Fruit fly (Drosophila melanogaster) whole organism, wandering third instar larva: ENCODE results near the gene CG3294.
A peak's percentile ranks its signal among the peaks of the same experiment; 100 is the strongest.

Source experiments
- Abd-B ChIP-seq: fragments of >200 bp; optimal IDR thresholded peaks from 2 replicates; lab custom pipeline; 2017; ENCODE audit warnings: missing biosample characterization, missing genetic modification characterization
- CG32264 ChIP-seq: fragments of 200-800 bp; sonication (Bioruptor generic); optimal IDR thresholded peaks from 2 replicates; lab custom pipeline; 2016; ENCODE audit warnings: missing biosample characterization, missing genetic modification characterization
- CG9705 ChIP-seq: fragments of 200-800 bp; sonication (Bioruptor generic); optimal IDR thresholded peaks from 2 replicates; lab custom pipeline; 2018; ENCODE audit warnings: missing biosample characterization, mild to moderate bottlenecking, missing genetic modification characterization
- CrebA ChIP-seq: fragments of 200-800 bp; sonication (Bioruptor generic); optimal IDR thresholded peaks from 2 replicates; lab custom pipeline; 2016; ENCODE audit warnings: missing biosample characterization, mild to moderate bottlenecking, missing genetic modification characterization, borderline replicate concordance
- Dfd ChIP-seq: fragments of >200 bp; optimal IDR thresholded peaks from 2 replicates; lab custom pipeline; 2017; ENCODE audit warnings: missing biosample characterization, missing genetic modification characterization
- Dif ChIP-seq: fragments of 200-275, 200-300 bp; sonication (Bioruptor generic); optimal IDR thresholded peaks from 2 replicates; lab custom pipeline; 2018; ENCODE audit warnings: missing biosample characterization, missing genetic modification characterization; ENCODE audit not compliant: partially characterized antibody
- GATAd ChIP-seq: sonication (Bioruptor generic); optimal IDR thresholded peaks from 2 replicates; lab custom pipeline; 2016; ENCODE audit warnings: missing biosample characterization, missing genetic modification characterization
- HLH106 ChIP-seq: fragments of 200-800 bp; optimal IDR thresholded peaks from 3 replicates; lab custom pipeline; 2019; ENCODE audit warnings: missing biosample characterization, mild to moderate bottlenecking, missing genetic modification characterization, moderate library complexity
- Hr78 ChIP-seq: fragments of >200 bp; optimal IDR thresholded peaks from 2 replicates; lab custom pipeline; 2017; ENCODE audit warnings: missing biosample characterization, missing genetic modification characterization
- Hr83 ChIP-seq: fragments of 200-300 bp; sonication (Bioruptor generic); optimal IDR thresholded peaks from 2 replicates; lab custom pipeline; 2016; ENCODE audit warnings: missing biosample characterization, mild to moderate bottlenecking, missing genetic modification characterization, moderate library complexity; ENCODE audit not compliant: poor library complexity, severe bottlenecking
- Jra ChIP-seq: sonication (Bioruptor generic); optimal IDR thresholded peaks from 2 replicates; lab custom pipeline; 2016; ENCODE audit warnings: missing biosample characterization, missing genetic modification characterization
- Mio ChIP-seq: sonication (Bioruptor generic); optimal IDR thresholded peaks from 2 replicates; lab custom pipeline; 2016; ENCODE audit warnings: missing biosample characterization, missing genetic modification characterization
- Myc ChIP-seq: fragments of >200 bp; optimal IDR thresholded peaks from 2 replicates; lab custom pipeline; 2017
- OdsH ChIP-seq: fragments of 200-800 bp; sonication (Bioruptor generic); optimal IDR thresholded peaks from 2 replicates; lab custom pipeline; 2016; ENCODE audit warnings: missing biosample characterization, mild to moderate bottlenecking, missing genetic modification characterization
- Rel ChIP-seq, 2 experiments: fragments of 200-800 bp; sonication (Bioruptor generic) in 1 of 2; optimal IDR thresholded peaks; 2 replicates in 1 of 2; 3 replicates in 1 of 2; lab custom pipeline; 2016 to 2019; ENCODE audit warnings: mild to moderate bottlenecking in 2 of 2, missing biosample characterization in 2 of 2, missing genetic modification characterization in 2 of 2, moderate library complexity in 1 of 2
- Sp1 ChIP-seq: fragments of 200-800 bp; sonication (Bioruptor generic); optimal IDR thresholded peaks from 3 replicates; lab custom pipeline; 2019; ENCODE audit warnings: missing biosample characterization, mild to moderate bottlenecking, missing genetic modification characterization, moderate library complexity
- br ChIP-seq: fragments of 200-800 bp; sonication (Bioruptor generic); optimal IDR thresholded peaks from 2 replicates; lab custom pipeline; 2016; ENCODE audit warnings: missing biosample characterization, missing genetic modification characterization
- brk ChIP-seq: fragments of 200-800 bp; sonication (Bioruptor generic); optimal IDR thresholded peaks from 2 replicates; lab custom pipeline; 2016; ENCODE audit warnings: missing biosample characterization, mild to moderate bottlenecking, missing genetic modification characterization
- dmrt93B ChIP-seq: fragments of 200-800 bp; sonication (Bioruptor generic); optimal IDR thresholded peaks from 2 replicates; lab custom pipeline; 2018; ENCODE audit warnings: missing biosample characterization, mild to moderate bottlenecking, missing genetic modification characterization
- dsf ChIP-seq: sonication (Bioruptor generic); optimal IDR thresholded peaks from 2 replicates; lab custom pipeline; 2016; ENCODE audit warnings: missing biosample characterization, missing genetic modification characterization, borderline replicate concordance
- ey ChIP-seq: fragments of 200-800 bp; sonication (Bioruptor generic); optimal IDR thresholded peaks from 2 replicates; lab custom pipeline; 2016; ENCODE audit warnings: missing biosample characterization, missing genetic modification characterization
- foxo ChIP-seq, 2 experiments: fragments of 200-800 bp; sonication (Bioruptor generic); optimal IDR thresholded peaks; 2 replicates in 1 of 2; 3 replicates in 1 of 2; lab custom pipeline; 2016 to 2017; ENCODE audit warnings: missing biosample characterization in 2 of 2, missing genetic modification characterization in 2 of 2
- fru ChIP-seq: fragments of 200-800 bp; sonication (Bioruptor generic); optimal IDR thresholded peaks from 3 replicates; lab custom pipeline; 2016; ENCODE audit warnings: missing biosample characterization, mild to moderate bottlenecking, missing genetic modification characterization
- h ChIP-seq: fragments of 200-800 bp; sonication (Bioruptor generic); optimal IDR thresholded peaks from 3 replicates; lab custom pipeline; 2016; ENCODE audit warnings: missing biosample characterization, mild to moderate bottlenecking, missing genetic modification characterization
- jim ChIP-seq: fragments of 175-275, 200-325 bp; sonication (Bioruptor generic); optimal IDR thresholded peaks from 2 replicates; lab custom pipeline; 2016; ENCODE audit warnings: missing biosample characterization, mild to moderate bottlenecking, missing genetic modification characterization
- lola ChIP-seq: fragments of >200 bp; optimal IDR thresholded peaks from 2 replicates; lab custom pipeline; 2017; ENCODE audit warnings: missing biosample characterization, missing genetic modification characterization
- pan ChIP-seq: fragments of >200 bp; optimal IDR thresholded peaks from 2 replicates; lab custom pipeline; 2017
- psq ChIP-seq: fragments of 200-800 bp; sonication (Bioruptor generic); optimal IDR thresholded peaks from 3 replicates; lab custom pipeline; 2017; ENCODE audit warnings: missing biosample characterization, mild to moderate bottlenecking, missing genetic modification characterization, moderate library complexity
- tai ChIP-seq: sonication (Bioruptor generic); optimal IDR thresholded peaks from 2 replicates; lab custom pipeline; 2016; ENCODE audit warnings: missing biosample characterization, missing genetic modification characterization
- usp ChIP-seq: fragments of >200 bp; optimal IDR thresholded peaks from 2 replicates; lab custom pipeline; 2017; ENCODE audit warnings: missing biosample characterization, missing genetic modification characterization
- woc ChIP-seq: sonication (Bioruptor generic); optimal IDR thresholded peaks from 2 replicates; lab custom pipeline; 2016; ENCODE audit warnings: missing biosample characterization, mild to moderate bottlenecking, missing genetic modification characterization

CG3294 gene

dm6 chr2L:4821757-4822156, 27.4 kb downstream of the CG3294 start, which contains the start of gene CG15628:
CG15628 (plus strand) TSS chr2L:4821774.
- TF ChIP-seq Hr83 (GFP tag; lab: Kevin White, UChicago) = peak; percentile 42
- no peak for TF ChIP-seq usp (GFP tag; lab: Kevin White, UChicago)
- no peak for TF ChIP-seq CrebA
- TF ChIP-seq Dfd (GFP tag; lab: Kevin White, UChicago) = peak; percentile 65
- no peak for TF ChIP-seq lola

DNA sequence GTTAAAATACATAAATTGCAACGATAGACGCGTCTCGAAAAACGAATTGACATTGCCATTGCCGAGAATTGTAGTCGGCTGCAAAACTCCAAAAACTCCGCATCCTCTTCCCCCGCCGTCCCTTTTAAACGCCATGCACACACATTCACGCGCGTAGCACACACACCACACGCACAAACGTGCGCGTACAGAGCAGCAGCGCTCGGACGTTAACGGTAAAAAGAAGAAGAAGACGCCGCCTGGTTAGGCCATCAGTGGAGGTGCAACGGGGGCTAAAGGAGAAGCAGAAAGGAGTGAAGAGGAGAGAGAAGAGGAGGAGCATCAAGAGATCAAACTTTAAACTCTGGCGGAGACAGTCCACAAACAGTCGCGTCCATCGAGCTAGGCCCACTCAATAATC, 27.9 kb downstream of the CG3294 start:
- no peak for TF ChIP-seq psq (GFP tag; lab: Kevin White, UChicago)
- TF ChIP-seq dsf (GFP tag; lab: Kevin White, UChicago) = no peak
- no peak for TF ChIP-seq ey (GFP tag; lab: Kevin White, UChicago)
- TF ChIP-seq dmrt93B (GFP tag; lab: Kevin White, UChicago) = no peak
- no peak for TF ChIP-seq pan
- no peak for TF ChIP-seq GATAd (GFP tag; lab: Kevin White, UChicago)
- no peak for TF ChIP-seq brk (GFP tag; lab: Kevin White, UChicago)
- no peak for TF ChIP-seq h
- no peak for TF ChIP-seq Rel (GFP tag; optimal IDR thresholded peaks at IDR 0.05; lab: Kevin White, UChicago)
- TF ChIP-seq Rel (tag; optimal IDR thresholded peaks at IDR 0.05; lab: Kevin White, UChicago) = no peak
- TF ChIP-seq Jra (GFP tag; lab: Kevin White, UChicago) = no peak
- TF ChIP-seq foxo (GFP tag; optimal IDR thresholded peaks at IDR 0.05; lab: Kevin White, UChicago) = no peak
- TF ChIP-seq Myc (lab: Kevin White, UChicago) = no peak

- no peak for TF ChIP-seq HLH106 (tag; lab: Kevin White, UChicago)
- no peak for TF ChIP-seq Abd-B (GFP tag; lab: Kevin White, UChicago)
- no peak for TF ChIP-seq Hr83 (GFP tag; lab: Kevin White, UChicago)
- TF ChIP-seq dmrt93B (GFP tag; lab: Kevin White, UChicago) = no peak
- no peak for TF ChIP-seq CG32264
Observed at dm6 chr2L:4823797-4824196, 29.4 kb downstream of the CG3294 start.

dm6 chr2L:4825695-4826094, 31.3 kb downstream of the CG3294 start:
- no peak for TF ChIP-seq jim (GFP tag; lab: Kevin White, UChicago)
- TF ChIP-seq usp (GFP tag; lab: Kevin White, UChicago) = no peak
- TF ChIP-seq CrebA = no peak
- TF ChIP-seq Sp1 = no peak
- no peak for TF ChIP-seq tai
- no peak for TF ChIP-seq CG9705
- no peak for TF ChIP-seq woc (GFP tag; lab: Kevin White, UChicago)
- no peak for TF ChIP-seq Dif (GFP tag; lab: Kevin White, UChicago)
- TF ChIP-seq ey (GFP tag; lab: Kevin White, UChicago) = no peak
- TF ChIP-seq Dfd (GFP tag; lab: Kevin White, UChicago) = no peak
- no peak for TF ChIP-seq HLH106 (tag; lab: Kevin White, UChicago)

DNA sequence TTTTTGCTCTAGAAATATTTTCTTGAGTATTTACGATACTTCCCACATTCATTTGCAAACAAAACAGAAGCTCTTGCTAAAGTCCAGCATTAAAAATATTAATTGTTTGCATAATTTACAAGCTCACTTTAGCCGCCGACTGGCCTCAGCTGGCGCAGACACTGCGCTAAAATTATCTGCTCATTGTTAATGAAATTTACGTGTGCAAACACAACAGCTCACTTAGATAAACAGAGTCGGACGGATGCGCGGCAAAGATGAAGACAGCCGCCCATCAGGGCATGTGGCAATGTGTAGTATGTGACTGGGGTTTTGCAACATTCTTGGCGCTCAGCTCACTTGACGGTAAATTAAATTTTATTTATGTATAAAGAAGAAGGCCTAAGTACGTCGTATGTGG, 34.7 kb downstream of the CG3294 start:
- TF ChIP-seq br (peak; percentile 45), Dif (GFP tag; lab: Kevin White, UChicago) (no peak), Hr83 (GFP tag; lab: Kevin White, UChicago) (peak; percentile 83), h (peak; percentile 49), Mio (GFP tag; lab: Kevin White, UChicago) (no peak), GATAd (GFP tag; lab: Kevin White, UChicago) (no peak), dsf (GFP tag; lab: Kevin White, UChicago) (no peak), OdsH (peak; percentile 18), Jra (GFP tag; lab: Kevin White, UChicago) (no peak), Rel (GFP tag; optimal IDR thresholded peaks at IDR 0.05; lab: Kevin White, UChicago) (no peak), Rel (tag; optimal IDR thresholded peaks at IDR 0.05; lab: Kevin White, UChicago) (no peak), jim (GFP tag; lab: Kevin White, UChicago) (no peak), fru (GFP tag; lab: Kevin White, UChicago) (no peak), pan (no peak), foxo (GFP tag; optimal IDR thresholded peaks at IDR 0.05; lab: Kevin White, UChicago) (peak in 1 of 2 experiments; percentile 16), lola (no peak), Hr78 (GFP tag; lab: Kevin White, UChicago) (no peak)
